Fruit fly (Drosophila melanogaster) whole organism, embryonic: Measurements from ENCODE around the gene ssp3.

ENCODE experiments used
- Abd-B ChIP-seq: fragments of 200-800 bp; sonication (Bioruptor generic); optimal IDR thresholded peaks from 2 replicates; lab custom pipeline; 2018; ENCODE audit warnings: missing biosample characterization, mild to moderate bottlenecking, missing genetic modification characterization, moderate library complexity
- Adf1 ChIP-seq: fragments of 200-800 bp; sonication (Bioruptor generic); IDR thresholded peaks from 2 replicates; pipeline ENCODE4 v1.3.6; 2022; ENCODE audit warnings: missing biosample characterization, missing genetic modification characterization
- Asciz ChIP-seq: fragments of 200-800 bp; sonication (Bioruptor generic); optimal IDR thresholded peaks from 2 replicates; lab custom pipeline; 2017; ENCODE audit warnings: missing biosample characterization, mild to moderate bottlenecking, missing genetic modification characterization, missing genetic modification reagents
- Awh ChIP-seq: fragments of 200-800 bp; sonication (Bioruptor generic); IDR thresholded peaks from 2 replicates; pipeline ENCODE4, ENCODE4 v1.3.6; 2022; ENCODE audit warnings: missing biosample characterization, missing genetic modification characterization
- BEAF-32 ChIP-seq: fragments of 200-800 bp; sonication (Bioruptor generic); optimal IDR thresholded peaks from 3 replicates; lab custom pipeline; 2017; ENCODE audit warnings: missing biosample characterization, missing genetic modification characterization, mild to moderate bottlenecking, moderate library complexity, missing genetic modification reagents
- BtbVII ChIP-seq: fragments of 200-800 bp; sonication (Bioruptor generic); optimal IDR thresholded peaks from 3 replicates; lab custom pipeline; 2017; ENCODE audit warnings: missing biosample characterization, mild to moderate bottlenecking, missing genetic modification characterization
- CG10654 ChIP-seq: fragments of 200-800 bp; sonication (Bioruptor generic); optimal IDR thresholded peaks from 2 replicates; lab custom pipeline; 2016; ENCODE audit warnings: missing biosample characterization, missing genetic modification characterization
- CG12104 ChIP-seq: fragments of 200-800 bp; sonication (Bioruptor generic); optimal IDR thresholded peaks from 3 replicates; lab custom pipeline; 2016; ENCODE audit warnings: missing biosample characterization, missing genetic modification characterization
- CG12659 ChIP-seq: fragments of 200-800 bp; sonication (Bioruptor generic); optimal IDR thresholded peaks from 3 replicates; lab custom pipeline; 2017; ENCODE audit warnings: mild to moderate bottlenecking, missing biosample characterization, missing genetic modification reagents, missing genetic modification characterization
- CG13287 ChIP-seq: fragments of 200-800 bp; sonication (Bioruptor generic); IDR thresholded peaks from 2 replicates; pipeline ENCODE4 v1.3.6; 2022; ENCODE audit warnings: missing biosample characterization, missing genetic modification characterization; ENCODE audit not compliant: partially characterized antibody
- CG16779 ChIP-seq: fragments of 200-800 bp; sonication (Bioruptor generic); IDR thresholded peaks from 2 replicates; pipeline ENCODE4 v1.3.6; 2022; ENCODE audit warnings: missing biosample characterization, missing genetic modification characterization
- CG18476 ChIP-seq: fragments of 200-800 bp; sonication (Bioruptor generic); optimal IDR thresholded peaks from 2 replicates; lab custom pipeline; 2016; ENCODE audit warnings: missing biosample characterization, mild to moderate bottlenecking, missing genetic modification characterization
- CG2889 ChIP-seq: fragments of 200-800 bp; sonication (Bioruptor generic); IDR thresholded peaks from 3 replicates; pipeline ENCODE4 v1.3.6; 2022; ENCODE audit warnings: missing biosample characterization, missing genetic modification characterization
- CG33213 ChIP-seq: fragments of 200-800 bp; sonication (Bioruptor generic); optimal IDR thresholded peaks from 3 replicates; lab custom pipeline; 2016; ENCODE audit warnings: missing biosample characterization, missing genetic modification characterization
- CG33557 ChIP-seq: fragments of 200-800 bp; sonication (Bioruptor generic); optimal IDR thresholded peaks from 2 replicates; lab custom pipeline; 2019; ENCODE audit warnings: missing biosample characterization, mild to moderate bottlenecking, missing genetic modification characterization, moderate library complexity
- CG5180 ChIP-seq: fragments of 200-800 bp; sonication (Bioruptor generic); optimal IDR thresholded peaks from 3 replicates; lab custom pipeline; 2017; ENCODE audit warnings: missing biosample characterization, missing genetic modification characterization, mild to moderate bottlenecking, moderate library complexity, missing genetic modification reagents
- CG8388 ChIP-seq: fragments of 200-800 bp; sonication (Bioruptor generic); optimal IDR thresholded peaks from 2 replicates; lab custom pipeline; 2019; ENCODE audit warnings: missing biosample characterization, mild to moderate bottlenecking, missing genetic modification characterization, moderate library complexity
- D19A ChIP-seq: fragments of 200-800 bp; optimal IDR thresholded peaks from 3 replicates; lab custom pipeline; 2019; ENCODE audit warnings: missing biosample characterization, mild to moderate bottlenecking, missing genetic modification characterization, moderate library complexity
- D19B ChIP-seq: fragments of 200-800 bp; sonication (Bioruptor generic); optimal IDR thresholded peaks from 2 replicates; lab custom pipeline; 2017; ENCODE audit warnings: missing biosample characterization, mild to moderate bottlenecking, missing genetic modification characterization
- Dbx ChIP-seq: fragments of 200-800 bp; sonication (Bioruptor generic); IDR thresholded peaks from 3 replicates; pipeline ENCODE4 v1.3.6; 2022; ENCODE audit warnings: missing biosample characterization, missing genetic modification characterization
- Doc3 ChIP-seq: fragments of 200-800 bp; sonication (Bioruptor generic); IDR thresholded peaks from 3 replicates; pipeline ENCODE4 v1.3.6; 2022; ENCODE audit warnings: missing biosample characterization, missing genetic modification characterization; ENCODE audit not compliant: partially characterized antibody
- Eip74EF ChIP-seq, 2 experiments: fragments of 200-800 bp in 1 of 2; fragments of >200 bp in 1 of 2; sonication (Bioruptor generic) in 1 of 2; optimal IDR thresholded peaks; 2 replicates each; lab custom pipeline; 2017 to 2019; ENCODE audit warnings: missing biosample characterization in 2 of 2, missing genetic modification characterization in 2 of 2, mild to moderate bottlenecking in 1 of 2, moderate library complexity in 1 of 2
- Ets65A ChIP-seq: fragments of 200-800 bp; sonication (Bioruptor generic); peaks from one replicate; lab custom pipeline; 2016; ENCODE audit warnings: missing biosample characterization, missing genetic modification characterization
- H15 ChIP-seq: fragments of 200-800 bp; sonication (Bioruptor generic); IDR thresholded peaks from 3 replicates; pipeline ENCODE4 v1.3.6; 2022; ENCODE audit warnings: missing biosample characterization, missing genetic modification characterization
- H2.0 ChIP-seq: fragments of 200-800 bp; sonication (Bioruptor generic); IDR thresholded peaks from 2 replicates; pipeline ENCODE4 v1.3.6; 2022; ENCODE audit warnings: missing biosample characterization, missing genetic modification characterization
- HLH4C ChIP-seq: fragments of 200-800 bp; sonication (Bioruptor generic); IDR thresholded peaks from 3 replicates; pipeline ENCODE4 v1.3.6; 2022; ENCODE audit warnings: missing biosample characterization, missing genetic modification characterization; ENCODE audit not compliant: partially characterized antibody
- HmgZ ChIP-seq: fragments of 200-800 bp; sonication (Bioruptor generic); optimal IDR thresholded peaks from 2 replicates; lab custom pipeline; 2018; ENCODE audit warnings: missing biosample characterization, mild to moderate bottlenecking, missing genetic modification characterization
- Med ChIP-seq: fragments of 200-800 bp; sonication (Bioruptor generic); peaks from one replicate; lab custom pipeline; 2016; ENCODE audit warnings: missing biosample characterization, missing genetic modification characterization, mild to moderate bottlenecking, inconsistent platforms, moderate library complexity
- Myb ChIP-seq: fragments of 200-800 bp; sonication (Bioruptor generic); optimal IDR thresholded peaks from 2 replicates; lab custom pipeline; 2016; ENCODE audit warnings: missing biosample characterization, missing genetic modification characterization
- Nf-YC ChIP-seq: fragments of 200-800 bp; optimal IDR thresholded peaks from 3 replicates; lab custom pipeline; 2019; ENCODE audit warnings: missing biosample characterization, mild to moderate bottlenecking, missing genetic modification characterization, moderate library complexity
- Oaz ChIP-seq: fragments of 200-800 bp; sonication (Bioruptor generic); IDR thresholded peaks from 2 replicates; pipeline ENCODE4 v1.3.6; 2022; ENCODE audit warnings: missing biosample characterization, missing genetic modification characterization
- Rfx ChIP-seq: fragments of 200-800 bp; sonication (Bioruptor generic); IDR thresholded peaks from 2 replicates; pipeline ENCODE4 v1.3.6; 2022; ENCODE audit warnings: missing biosample characterization, missing genetic modification characterization
- amos ChIP-seq: fragments of 200-800 bp; sonication (Bioruptor generic); IDR thresholded peaks from 2 replicates; pipeline ENCODE4 v1.3.6; 2022; ENCODE audit warnings: missing biosample characterization, missing genetic modification characterization; ENCODE audit not compliant: partially characterized antibody
- br ChIP-seq: fragments of >200 bp; optimal IDR thresholded peaks from 2 replicates; lab custom pipeline; 2017
- btn ChIP-seq: fragments of 200-800 bp; sonication (Bioruptor generic); optimal IDR thresholded peaks from 2 replicates; lab custom pipeline; 2016; ENCODE audit warnings: missing biosample characterization, missing genetic modification characterization
- chn ChIP-seq: fragments of 200-800 bp; sonication (Bioruptor generic); optimal IDR thresholded peaks from 2 replicates; lab custom pipeline; 2016; ENCODE audit warnings: missing biosample characterization, missing genetic modification characterization
- dan ChIP-seq: fragments of 200-800 bp; sonication (Bioruptor generic); IDR thresholded peaks from 2 replicates; pipeline ENCODE4 v1.3.6; 2022; ENCODE audit warnings: missing biosample characterization, missing genetic modification characterization
- gsb-n ChIP-seq: fragments of 200-800 bp; sonication (Bioruptor generic); optimal IDR thresholded peaks from 3 replicates; lab custom pipeline; 2018; ENCODE audit warnings: missing biosample characterization, mild to moderate bottlenecking, missing genetic modification characterization
- hbn ChIP-seq: fragments of 200-800 bp; sonication (Bioruptor generic); IDR thresholded peaks from 2 replicates; pipeline ENCODE4 v1.3.6; 2022; ENCODE audit warnings: missing biosample characterization, missing genetic modification characterization; ENCODE audit not compliant: partially characterized antibody
- kay ChIP-seq: fragments of 200-800 bp; sonication (Bioruptor generic); optimal IDR thresholded peaks from 2 replicates; lab custom pipeline; 2016; ENCODE audit warnings: missing biosample characterization, missing genetic modification characterization
- kni ChIP-seq: fragments of 200-800 bp; sonication (Bioruptor generic); optimal IDR thresholded peaks from 3 replicates; lab custom pipeline; 2017; ENCODE audit warnings: mild to moderate bottlenecking, missing biosample characterization, missing genetic modification reagents, missing genetic modification characterization
- lov ChIP-seq, 2 experiments: fragments of 200-800 bp in 1 of 2; fragments of >200 bp in 1 of 2; sonication (Bioruptor generic) in 1 of 2; IDR thresholded peaks in 1 of 2; optimal IDR thresholded peaks in 1 of 2; 2 replicates in 1 of 2; 3 replicates in 1 of 2; pipeline versions ENCODE4 v1.3.6 to Lab custom; 2017 to 2022; ENCODE audit warnings: missing biosample characterization in 1 of 2, missing genetic modification characterization in 1 of 2
- maf-S ChIP-seq: fragments of 200-800 bp; sonication (Bioruptor generic); optimal IDR thresholded peaks from 2 replicates; lab custom pipeline; 2016; ENCODE audit warnings: missing biosample characterization, missing genetic modification characterization
- psq ChIP-seq: fragments of 200-800 bp; sonication (Bioruptor generic); optimal IDR thresholded peaks from 2 replicates; lab custom pipeline; 2017; ENCODE audit warnings: missing biosample characterization, missing genetic modification characterization
- pum ChIP-seq: fragments of 200-800 bp; sonication (Bioruptor generic); optimal IDR thresholded peaks from 2 replicates; lab custom pipeline; 2016; ENCODE audit warnings: missing biosample characterization, missing genetic modification characterization
- repo ChIP-seq: fragments of 200-800 bp; sonication (Bioruptor generic); optimal IDR thresholded peaks from 2 replicates; lab custom pipeline; 2016; ENCODE audit warnings: missing biosample characterization, missing genetic modification characterization
- stwl ChIP-seq: fragments of 200-800 bp; sonication (Bioruptor generic); optimal IDR thresholded peaks from 3 replicates; lab custom pipeline; 2018; ENCODE audit warnings: missing biosample characterization, mild to moderate bottlenecking, missing genetic modification characterization, moderate library complexity
- tap ChIP-seq: fragments of 200-800 bp; optimal IDR thresholded peaks from 3 replicates; lab custom pipeline; 2019; ENCODE audit warnings: missing biosample characterization, mild to moderate bottlenecking, missing genetic modification characterization, moderate library complexity

The ssp3 gene

DNA sequence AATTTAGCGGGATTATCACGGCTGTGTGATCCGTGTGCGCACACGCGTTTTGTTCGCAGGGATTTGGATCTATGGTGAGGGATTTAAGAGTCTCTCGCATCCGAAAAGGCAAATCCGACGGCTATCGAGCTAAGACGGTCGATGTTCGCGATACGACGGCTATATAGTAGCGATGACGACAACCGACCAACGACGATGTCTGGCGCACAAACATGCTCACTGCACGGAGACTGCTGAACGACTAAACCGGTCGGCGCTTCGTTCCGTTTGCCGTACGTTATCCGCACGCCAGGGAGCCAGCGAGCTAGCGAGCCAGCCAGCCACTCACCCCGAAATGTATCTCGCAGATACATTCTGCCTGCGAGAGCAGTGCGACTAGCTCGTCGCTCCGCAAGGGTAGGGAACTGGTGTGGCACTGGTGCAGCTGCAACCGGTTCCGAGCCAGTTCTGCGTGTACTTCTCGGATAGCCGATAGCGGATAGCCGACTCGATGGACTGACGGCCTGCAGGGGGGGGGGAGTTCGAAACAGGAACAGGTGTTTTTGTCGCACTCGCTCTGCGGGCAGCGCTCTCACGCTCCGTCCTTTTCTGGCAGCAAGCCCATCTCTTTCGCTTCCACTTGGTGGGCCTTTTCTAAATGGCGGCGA is 62.6 kb downstream of the ssp3 start, which contains the start of gene tup (continued):
- TF ChIP-seq Myb (no peak), CG5180 (peak; percentile 40), lov (optimal IDR thresholded peaks at IDR 0.05; lab: Kevin White, UChicago) (no peak), lov (GFP tag; IDR thresholded peaks at IDR 0.05; lab: Robert Waterston, UW) (0 out of 3 replicates have a peak, but pooled peaks have one; percentile 63), psq (GFP tag; lab: Kevin White, UChicago) (no peak), amos (GFP tag; lab: Robert Waterston, UW) (peak; percentile 27; the same call in 1 of the 2 replicates), HmgZ (tag; lab: Kevin White, UChicago) (peak; percentile 30), kni (GFP tag; lab: Kevin White, UChicago) (peak; percentile 89), CG13287 (GFP tag; lab: Robert Waterston, UW) (peak; percentile 32; the same call in 1 of the 2 replicates)

DNA sequence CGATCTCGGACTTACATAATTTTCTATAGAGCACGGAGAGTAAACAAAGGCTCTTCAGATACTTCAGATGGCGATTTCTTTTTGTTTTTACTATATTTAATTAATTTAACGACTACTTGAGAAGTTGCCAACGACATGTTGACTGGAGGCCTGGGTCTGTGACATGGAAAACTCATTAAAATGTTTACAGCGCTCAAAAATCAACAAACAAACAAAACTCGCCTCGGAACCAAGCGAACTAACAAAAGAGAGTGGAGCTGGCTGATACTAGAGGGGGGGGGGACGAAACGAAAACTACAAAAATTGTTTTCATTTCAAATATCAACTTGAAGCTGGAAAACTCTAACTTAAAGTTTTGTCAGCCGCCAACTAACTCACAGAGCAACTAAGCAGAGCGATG is 65.3 kb downstream of the ssp3 start:
- TF ChIP-seq Dbx (GFP tag; lab: Robert Waterston, UW) (no peak), btn (GFP tag; lab: Kevin White, UChicago) (no peak), hbn (no peak), Doc3 (GFP tag; lab: Robert Waterston, UW) (no peak), Adf1 (GFP tag; lab: Robert Waterston, UW) (no peak), CG12659 (GFP tag; lab: Kevin White, UChicago) (no peak), CG10654 (GFP tag; lab: Kevin White, UChicago) (no peak), CG2889 (GFP tag; lab: Robert Waterston, UW) (no peak), br (no peak), kay (GFP tag; lab: Kevin White, UChicago) (no peak), D19A (tag; lab: Kevin White, UChicago) (peak; percentile 10), Oaz (GFP tag; lab: Robert Waterston, UW) (no peak), tap (tag; lab: Kevin White, UChicago) (no peak), CG33557 (GFP tag; lab: Kevin White, UChicago) (peak; percentile 2), CG12104 (GFP tag; lab: Kevin White, UChicago) (peak; percentile 34), pum (GFP tag; lab: Kevin White, UChicago) (no peak), BtbVII (GFP tag; lab: Kevin White, UChicago) (no peak), CG16779 (GFP tag; lab: Robert Waterston, UW) (no peak), HLH4C (no peak), chn (GFP tag; lab: Kevin White, UChicago) (no peak), D19B (GFP tag; lab: Kevin White, UChicago) (no peak), Abd-B (GFP tag; lab: Kevin White, UChicago) (no peak), maf-S (GFP tag; lab: Kevin White, UChicago) (no peak), CG33213 (peak; percentile 57), stwl (tag; lab: Kevin White, UChicago) (no peak), BEAF-32 (no peak), repo (no peak), Awh (GFP tag; lab: Robert Waterston, UW) (0 out of 2 replicates have a peak, but pooled peaks have one; percentile 7), Nf-YC (tag; lab: Kevin White, UChicago) (no peak), Asciz (GFP tag; lab: Kevin White, UChicago) (no peak), dan (GFP tag; lab: Robert Waterston, UW) (no peak), Eip74EF (GFP tag; optimal IDR thresholded peaks at IDR 0.05; lab: Kevin White, UChicago) (peak in 1 of 2 experiments; percentile 23), CG8388 (GFP tag; lab: Kevin White, UChicago) (no peak), CG18476 (GFP tag; lab: Kevin White, UChicago) (no peak), Ets65A (peak; percentile 61), Rfx (GFP tag; lab: Robert Waterston, UW) (no peak), H2.0 (GFP tag; lab: Robert Waterston, UW) (no peak), H15 (no peak), gsb-n (no peak), Med (GFP tag; lab: Kevin White, UChicago) (peak; percentile 85)
